Fruit fly (Drosophila melanogaster): Measurements from ENCODE around the gene CG11586.

Gene CG11586

dm6 chr3L:4225647-4226470 lies 36.4 kb downstream of the CG11586 start:
- TF ChIP-seq woc (GFP tag; optimal IDR thresholded peaks at IDR 0.05) (no peak), br (GFP tag; optimal IDR thresholded peaks at IDR 0.05) (no peak), OdsH (GFP tag; optimal IDR thresholded peaks at IDR 0.05) (no peak), brk (GFP tag; optimal IDR thresholded peaks at IDR 0.05) (no peak), Hnf4 (GFP tag; optimal IDR thresholded peaks at IDR 0.05) (peak; percentile 6), lola (GFP tag; optimal IDR thresholded peaks at IDR 0.05) (no peak), foxo (GFP tag; optimal IDR thresholded peaks at IDR 0.05) (no peak), Rel (GFP tag; optimal IDR thresholded peaks at IDR 0.05) (no peak), Rel (tag; optimal IDR thresholded peaks at IDR 0.05) (peak; percentile 46)

dm6 chr3L:4221792-4222191 lies 40.5 kb downstream of the CG11586 start:
- TF ChIP-seq fru (GFP tag; optimal IDR thresholded peaks at IDR 0.05) (no peak), Hr78 (GFP tag; optimal IDR thresholded peaks at IDR 0.05) (no peak), dl (GFP tag; optimal IDR thresholded peaks at IDR 0.05; ENCODE audit: insufficient read depth in 1 of 2, partially characterized antibody in 2 of 2) (no peak), Sp1 (GFP tag; optimal IDR thresholded peaks at IDR 0.05) (no peak), GATAd (GFP tag; optimal IDR thresholded peaks at IDR 0.05) (no peak), Vsx2 (GFP tag; optimal IDR thresholded peaks at IDR 0.05; ENCODE audit: partially characterized antibody) (no peak), sage (GFP tag; optimal IDR thresholded peaks at IDR 0.05) (no peak), woc (GFP tag; optimal IDR thresholded peaks at IDR 0.05) (no peak), h (GFP tag; optimal IDR thresholded peaks at IDR 0.05) (no peak), rgr (GFP tag; optimal IDR thresholded peaks at IDR 0.05) (no peak), N (GFP tag; optimal IDR thresholded peaks at IDR 0.05) (no peak), lola (GFP tag; optimal IDR thresholded peaks at IDR 0.05) (no peak), HLH106 (tag; optimal IDR thresholded peaks at IDR 0.05) (no peak), jim (GFP tag; optimal IDR thresholded peaks at IDR 0.05) (no peak)

dm6 chr3L:4221226-4221770 lies 41.0 kb downstream of the CG11586 start:
- TF ChIP-seq Hr78 (GFP tag; optimal IDR thresholded peaks at IDR 0.05) (no peak), Rel (GFP tag; optimal IDR thresholded peaks at IDR 0.05) (no peak), Rel (tag; optimal IDR thresholded peaks at IDR 0.05) (peak; percentile 44)

dm6 chr3L:4220679-4221078 lies 41.6 kb downstream of the CG11586 start:
- no peak for TF ChIP-seq woc (GFP tag; optimal IDR thresholded peaks at IDR 0.05)
- no peak for TF ChIP-seq Abd-B (GFP tag; optimal IDR thresholded peaks at IDR 0.05)
- peak; percentile 7 for TF ChIP-seq br (GFP tag; optimal IDR thresholded peaks at IDR 0.05)
- peak; percentile 56 for TF ChIP-seq rgr (GFP tag; optimal IDR thresholded peaks at IDR 0.05)
- TF ChIP-seq foxo (GFP tag; optimal IDR thresholded peaks at IDR 0.05): peak in 1 of 2 experiments; percentile 22
- no peak for TF ChIP-seq GATAd (GFP tag; optimal IDR thresholded peaks at IDR 0.05)
- peak; percentile 4 for TF ChIP-seq psq (GFP tag; optimal IDR thresholded peaks at IDR 0.05)
- peak; percentile 40 for TF ChIP-seq Hnf4 (GFP tag; optimal IDR thresholded peaks at IDR 0.05)
- TF ChIP-seq fru (GFP tag; optimal IDR thresholded peaks at IDR 0.05): peak; percentile 58
- TF ChIP-seq Sp1 (GFP tag; optimal IDR thresholded peaks at IDR 0.05): no peak
- no peak for TF ChIP-seq dmrt93B (GFP tag; optimal IDR thresholded peaks at IDR 0.05)
- no peak for TF ChIP-seq pan (optimal IDR thresholded peaks at IDR 0.05)
- no peak for TF ChIP-seq Myc (optimal IDR thresholded peaks at IDR 0.05)
- no peak for TF ChIP-seq CrebA (GFP tag; optimal IDR thresholded peaks at IDR 0.05; ENCODE audit: borderline replicate concordance)
- TF ChIP-seq h (GFP tag; optimal IDR thresholded peaks at IDR 0.05): peak; percentile 4
- TF ChIP-seq OdsH (GFP tag; optimal IDR thresholded peaks at IDR 0.05): peak; percentile 34
- TF ChIP-seq N (GFP tag; optimal IDR thresholded peaks at IDR 0.05): no peak
- TF ChIP-seq Hr83 (GFP tag; optimal IDR thresholded peaks at IDR 0.05; ENCODE audit: poor library complexity, severe bottlenecking): peak; percentile 41
- TF ChIP-seq jim (GFP tag; optimal IDR thresholded peaks at IDR 0.05): no peak
- TF ChIP-seq usp (GFP tag; optimal IDR thresholded peaks at IDR 0.05): no peak
- no peak for TF ChIP-seq HLH106 (tag; optimal IDR thresholded peaks at IDR 0.05)

Measured in whole organism, wandering third instar larva.